Worm (Caenorhabditis elegans): Measurements from ENCODE around the gene nhr-61.

Gene nhr-61

DNA sequence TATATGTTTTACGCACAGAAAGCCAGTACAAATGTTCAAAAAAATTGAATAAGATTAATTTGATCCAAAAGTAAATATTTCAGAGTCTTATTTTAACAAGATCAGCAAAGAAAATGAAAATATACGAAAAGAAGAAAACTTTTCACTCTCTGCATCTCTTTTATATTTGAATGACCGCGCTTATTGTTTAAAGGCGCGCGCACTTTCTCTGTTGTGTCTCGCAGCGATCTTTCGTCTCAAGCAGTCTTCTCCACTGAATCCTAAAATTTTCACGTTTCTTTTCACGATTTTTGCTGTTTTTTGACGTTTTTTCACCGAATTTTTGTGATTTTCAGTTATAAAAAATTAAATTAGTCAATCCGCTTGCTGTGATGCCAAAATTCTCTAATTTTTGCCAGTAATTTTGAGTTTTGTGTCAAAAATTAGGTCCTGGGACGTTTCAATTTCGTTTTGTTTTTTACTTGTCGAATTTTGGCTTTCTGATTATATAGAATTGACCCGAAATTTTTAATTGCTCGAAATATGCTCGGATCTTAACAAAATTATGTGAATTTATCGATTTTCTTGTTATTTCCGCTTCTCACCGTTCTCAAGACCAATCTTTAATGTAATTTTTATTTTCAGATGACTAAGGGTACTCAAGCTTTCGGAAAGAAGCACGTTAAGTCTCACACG, 3.3 kb downstream of the nhr-61 start, which contains the start of gene W01D2.1 (continued):
- TF ChIP-seq aha-1 (tag) (no peak), egl-43 (GFP tag; IDR thresholded peaks at IDR 0.05) (no peak), ces-1 (GFP tag; optimal IDR thresholded peaks at IDR 0.05) (no peak), php-3 (GFP tag; IDR thresholded peaks at IDR 0.05) (no peak), zfp-3 (GFP tag; conservative IDR thresholded peaks at IDR 0.05) (no peak), daf-8 (GFP tag; IDR thresholded peaks at IDR 0.05) (no peak), nhr-48 (tag; optimal IDR thresholded peaks at IDR 0.05) (no peak), snpc-4 (tag; optimal IDR thresholded peaks at IDR 0.05) (no peak), lsy-2 (tag; optimal IDR thresholded peaks at IDR 0.05) (peak in 1 of 2 experiments; percentile 86), hlh-11 (tag; optimal IDR thresholded peaks at IDR 0.05) (peak; percentile 38), lin-38 (GFP tag; IDR thresholded peaks at IDR 0.05) (peak; percentile 57), rbr-2 (tag; optimal IDR thresholded peaks at IDR 0.05) (peak; percentile 18), ctbp-1 (GFP tag; IDR thresholded peaks at IDR 0.05) (no peak), unc-130 (GFP tag; optimal IDR thresholded peaks at IDR 0.05) (no peak), dmd-8 (GFP tag; IDR thresholded peaks at IDR 0.05) (no peak), mxl-3 (GFP tag; optimal IDR thresholded peaks at IDR 0.05) (no peak), ceh-62 (tag; optimal IDR thresholded peaks at IDR 0.05) (no peak), ztf-7 (tag; optimal IDR thresholded peaks at IDR 0.05) (no peak), egl-27 (tag; optimal IDR thresholded peaks at IDR 0.05) (no peak), lin-1 (GFP tag; IDR thresholded peaks at IDR 0.05) (no peak), pqm-1 (tag; optimal IDR thresholded peaks at IDR 0.05) (no peak), Y5F2A.4 (GFP tag; optimal IDR thresholded peaks at IDR 0.05) (no peak), dpl-1 (GFP tag; optimal IDR thresholded peaks at IDR 0.05) (peak; percentile 87), hif-1 (tag; optimal IDR thresholded peaks at IDR 0.05) (peak in 1 of 2 experiments; percentile 44), ceh-44 (GFP tag; IDR thresholded peaks at IDR 0.05) (no peak), unc-62 (GFP tag; optimal IDR thresholded peaks at IDR 0.05 in 1 of 2) (no peak), unc-62 (tag; optimal IDR thresholded peaks at IDR 0.05) (no peak), Y48G9A.11 (GFP tag; IDR thresholded peaks at IDR 0.05) (no peak), zip-2 (tag; optimal IDR thresholded peaks at IDR 0.05) (no peak), hlh-30 (tag; optimal IDR thresholded peaks at IDR 0.05; ENCODE audit: insufficient read depth) (peak; percentile 74), lin-13 (GFP tag; optimal IDR thresholded peaks at IDR 0.05) (peak; percentile 57), lin-39 (tag; optimal IDR thresholded peaks at IDR 0.05) (no peak), unc-39 (tag; optimal IDR thresholded peaks at IDR 0.05) (no peak), vab-7 (GFP tag; IDR thresholded peaks at IDR 0.05) (no peak), ceh-32 (tag; optimal IDR thresholded peaks at IDR 0.05; ENCODE audit: poor library complexity) (no peak), aly-2 (tag; optimal IDR thresholded peaks at IDR 0.05) (no peak), ceh-20 (GFP tag; IDR thresholded peaks at IDR 0.05) (no peak), set-16 (GFP tag; IDR thresholded peaks at IDR 0.05) (no peak), daf-16 (GFP tag; optimal IDR thresholded peaks at IDR 0.05) (no peak), daf-16 (tag; optimal IDR thresholded peaks at IDR 0.05) (no peak), nhr-77 (tag; optimal IDR thresholded peaks at IDR 0.05) (peak; percentile 75), daf-19 (GFP tag; conservative IDR thresholded peaks at IDR 0.05) (no peak), nhr-11 (tag; optimal IDR thresholded peaks at IDR 0.05) (peak; percentile 11), ZK337.2 (GFP tag; IDR thresholded peaks at IDR 0.05) (no peak), zip-11 (GFP tag; IDR thresholded peaks at IDR 0.05) (no peak), attf-4 (tag; optimal IDR thresholded peaks at IDR 0.05) (no peak), ama-1 (optimal IDR thresholded peaks at IDR 0.05) (peak; percentile 47), F26F4.8 (GFP tag; conservative IDR thresholded peaks at IDR 0.05) (no peak), nhr-10 (tag; optimal IDR thresholded peaks at IDR 0.05) (no peak), ceh-82 (tag; optimal IDR thresholded peaks at IDR 0.05) (no peak), nhr-42 (GFP tag; IDR thresholded peaks at IDR 0.05) (no peak), lir-3 (tag; optimal IDR thresholded peaks at IDR 0.05) (no peak), dve-1 (tag; optimal IDR thresholded peaks at IDR 0.05; ENCODE audit: insufficient read depth) (peak; percentile 64)

Measured in whole organism, L4 larva.